Worm (Caenorhabditis elegans): ENCODE results near the gene C10A4.4.

ce11 chrX:7390270-7390669, 10.6 kb upstream of the C10A4.4 start, which contains the start of gene C10A4.6:
- TF ChIP-seq elt-3 (tag; optimal IDR thresholded peaks at IDR 0.05) = no peak
- no peak for TF ChIP-seq nhr-237 (tag; optimal IDR thresholded peaks at IDR 0.05)
- no peak for TF ChIP-seq skn-1 (tag; optimal IDR thresholded peaks at IDR 0.05)
- no peak for TF ChIP-seq nhr-28 (tag; optimal IDR thresholded peaks at IDR 0.05)
- TF ChIP-seq nhr-11 (tag; optimal IDR thresholded peaks at IDR 0.05) = no peak
- no peak for TF ChIP-seq ztf-4 (tag; optimal IDR thresholded peaks at IDR 0.05)
- no peak for TF ChIP-seq isw-1 (GFP tag; IDR thresholded peaks at IDR 0.05)
- no peak for TF ChIP-seq egl-27 (tag; optimal IDR thresholded peaks at IDR 0.05)
- TF ChIP-seq sox-4 (tag; optimal IDR thresholded peaks at IDR 0.05) = no peak
- TF ChIP-seq ceh-8 (GFP tag; optimal IDR thresholded peaks at IDR 0.05) = no peak
- no peak for TF ChIP-seq nhr-20 (tag; optimal IDR thresholded peaks at IDR 0.05)
- no peak for TF ChIP-seq tbx-2 (tag; optimal IDR thresholded peaks at IDR 0.05)
- no peak for TF ChIP-seq Y116A8C.19 (tag; optimal IDR thresholded peaks at IDR 0.05; ENCODE audit: borderline replicate concordance)
